Worm (Caenorhabditis elegans): ENCODE results near the gene rfl-1.
A peak's percentile ranks its signal among the peaks of the same experiment; 100 is the strongest.

Gene rfl-1

ce11 chrIII:7032070-7032469 is 11.1 kb downstream of the rfl-1 start:
- TF ChIP-seq nhr-47 (tag; optimal IDR thresholded peaks at IDR 0.05), result no peak
- no peak for TF ChIP-seq efl-1 (optimal IDR thresholded peaks at IDR 0.05)
- peak in 1 of 2 experiments; percentile 55 for TF ChIP-seq efl-1 (GFP tag; optimal IDR thresholded peaks at IDR 0.05 in 1 of 2)
- 0 out of 2 replicates have a peak, but pooled peaks have one; percentile 13 for TF ChIP-seq grh-1 (GFP tag; IDR thresholded peaks at IDR 0.05)
- peak in 1 of 2 experiments; percentile 2 for TF ChIP-seq lin-35 (GFP tag; optimal IDR thresholded peaks at IDR 0.05)
- peak; percentile 26 for TF ChIP-seq blmp-1 (tag; optimal IDR thresholded peaks at IDR 0.05)
- no peak for TF ChIP-seq lin-13 (GFP tag; optimal IDR thresholded peaks at IDR 0.05)
- TF ChIP-seq lin-14 (GFP tag; optimal IDR thresholded peaks at IDR 0.05), result peak; percentile 16
- peak; percentile 12 for TF ChIP-seq mep-1 (tag; optimal IDR thresholded peaks at IDR 0.05)
- TF ChIP-seq snu-23 (GFP tag; optimal IDR thresholded peaks at IDR 0.05), result peak; percentile 15

- no peak for TF ChIP-seq sptf-1 (tag; optimal IDR thresholded peaks at IDR 0.05)
- TF ChIP-seq efl-1 (optimal IDR thresholded peaks at IDR 0.05), result peak; percentile 19 to 92
- TF ChIP-seq efl-1 (GFP tag; optimal IDR thresholded peaks at IDR 0.05 in 1 of 2), result peak; percentile 59 to 91
- peak; percentile 45 for TF ChIP-seq blmp-1 (tag; optimal IDR thresholded peaks at IDR 0.05)
- TF ChIP-seq dpl-1 (GFP tag; optimal IDR thresholded peaks at IDR 0.05), result peak in 2 of 3 experiments; percentile 14 to 33
These were observed 13.5 kb downstream of the rfl-1 start for ce11 chrIII:7034252-7035223.

ce11 chrIII:7045643-7046042 is 24.6 kb downstream of the rfl-1 start, which contains the start of gene R01H2.7:
Gene R01H2.7, minus strand, starts transcription at chrIII:7045743.
- TF ChIP-seq nhr-237 (tag; optimal IDR thresholded peaks at IDR 0.05) (no peak), nhr-85 (tag) (no peak), F16B12.6 (tag; optimal IDR thresholded peaks at IDR 0.05) (no peak), irx-1 (tag; optimal IDR thresholded peaks at IDR 0.05) (no peak), lin-15B (tag; optimal IDR thresholded peaks at IDR 0.05) (no peak), pqm-1 (tag; optimal IDR thresholded peaks at IDR 0.05) (no peak), hlh-17 (GFP tag; optimal IDR thresholded peaks at IDR 0.05; ENCODE audit: borderline replicate concordance) (no peak), efl-1 (optimal IDR thresholded peaks at IDR 0.05) (no peak), efl-1 (GFP tag; optimal IDR thresholded peaks at IDR 0.05 in 1 of 2) (no peak), egl-27 (tag; optimal IDR thresholded peaks at IDR 0.05) (no peak)

- TF ChIP-seq vab-15 (tag; optimal IDR thresholded peaks at IDR 0.05) (no peak), nhr-71 (tag; optimal IDR thresholded peaks at IDR 0.05) (no peak), nhr-12 (tag; optimal IDR thresholded peaks at IDR 0.05) (no peak), ceh-82 (tag; optimal IDR thresholded peaks at IDR 0.05) (no peak), ceh-90 (tag; optimal IDR thresholded peaks at IDR 0.05) (no peak), nhr-47 (tag; optimal IDR thresholded peaks at IDR 0.05) (no peak), egl-27 (tag; optimal IDR thresholded peaks at IDR 0.05) (no peak), jun-1 (tag; optimal IDR thresholded peaks at IDR 0.05) (no peak), pqm-1 (tag; optimal IDR thresholded peaks at IDR 0.05) (no peak), nhr-19 (GFP tag; conservative IDR thresholded peaks at IDR 0.05) (no peak), ets-5 (GFP tag; IDR thresholded peaks at IDR 0.05) (no peak), lsy-2 (tag; optimal IDR thresholded peaks at IDR 0.05) (no peak), unc-30 (tag; optimal IDR thresholded peaks at IDR 0.05) (no peak), lir-3 (tag; optimal IDR thresholded peaks at IDR 0.05; ENCODE audit: poor library complexity) (no peak), nhr-84 (tag; optimal IDR thresholded peaks at IDR 0.05) (no peak), lin-14 (GFP tag; optimal IDR thresholded peaks at IDR 0.05) (no peak), snpc-4 (tag; optimal IDR thresholded peaks at IDR 0.05) (no peak), grh-1 (GFP tag; IDR thresholded peaks at IDR 0.05) (no peak), hlh-4 (tag; optimal IDR thresholded peaks at IDR 0.05) (no peak)
These were observed 35.2 kb downstream of the rfl-1 start, which contains the start of gene R01H2.2 for ce11 chrIII:7056241-7056640. Gene R01H2.2, plus strand, starts transcription at chrIII:7056541.
